Fruit fly (Drosophila melanogaster) ovary, adult (tissue): ENCODE results near the gene CG16959.
A peak's percentile ranks its signal among the peaks of the same experiment; 100 is the strongest.

Experiments used
- CG17801 ChIP-seq: fragments of 200-800 bp; optimal IDR thresholded peaks from 2 replicates; lab custom pipeline; 2019; ENCODE audit warnings: missing biosample characterization, mild to moderate bottlenecking, missing genetic modification characterization, moderate library complexity; ENCODE audit not compliant: partially characterized antibody

Gene CG16959

dm6 chr3L:15125077-15125652, at the start of gene CG16959:
Gene CG16959 (minus strand): TSS chr3L:15125321.
- TF ChIP-seq CG17801 (GFP tag; lab: Kevin White, UChicago), result no peak

- TF ChIP-seq CG17801 (GFP tag; lab: Kevin White, UChicago), result no peak
Observed at dm6 chr3L:15174823-15175222, 49.7 kb upstream of the CG16959 start.

- no peak for TF ChIP-seq CG17801 (GFP tag; lab: Kevin White, UChicago)
Observed at dm6 chr3L:15174086-15174485, 49.0 kb upstream of the CG16959 start.

- no peak for TF ChIP-seq CG17801 (GFP tag; lab: Kevin White, UChicago)
Observed at dm6 chr3L:15172404-15173055, 47.4 kb upstream of the CG16959 start.

- TF ChIP-seq CG17801 (GFP tag; lab: Kevin White, UChicago), result no peak
Observed at dm6 chr3L:15171769-15172403, 46.8 kb upstream of the CG16959 start.

dm6 chr3L:15169795-15170194, 44.7 kb upstream of the CG16959 start:
- TF ChIP-seq CG17801 (GFP tag; lab: Kevin White, UChicago), result no peak

- TF ChIP-seq CG17801 (GFP tag; lab: Kevin White, UChicago), result no peak
Observed at dm6 chr3L:15169010-15169409, 43.9 kb upstream of the CG16959 start.

dm6 chr3L:15163414-15163813, 38.3 kb upstream of the CG16959 start, which contains the start of gene CG7011:
Gene CG7011 (minus strand): TSS chr3L:15163628.
- TF ChIP-seq CG17801 (GFP tag; lab: Kevin White, UChicago), result no peak

dm6 chr3L:15162988-15163387, 37.9 kb upstream of the CG16959 start:
- no peak for TF ChIP-seq CG17801 (GFP tag; lab: Kevin White, UChicago)

- no peak for TF ChIP-seq CG17801 (GFP tag; lab: Kevin White, UChicago)
Observed at dm6 chr3L:15162005-15162404, 36.9 kb upstream of the CG16959 start.

dm6 chr3L:15161549-15161948, 36.4 kb upstream of the CG16959 start, which contains the start of gene CG6878:
Gene CG6878 (plus strand): TSS chr3L:15161817.
- TF ChIP-seq CG17801 (GFP tag; lab: Kevin White, UChicago), result peak; percentile 19

dm6 chr3L:15158330-15159114, 33.4 kb upstream of the CG16959 start, which contains the start of the genes Msh6 and Prp31:
Gene Msh6 (minus strand): TSS chr3L:15158562.
Gene Prp31 (plus strand): TSS chr3L:15159100.
- TF ChIP-seq CG17801 (GFP tag; lab: Kevin White, UChicago), result peak; percentile 32

dm6 chr3L:15150028-15150427, 24.9 kb upstream of the CG16959 start:
- no peak for TF ChIP-seq CG17801 (GFP tag; lab: Kevin White, UChicago)

- no peak for TF ChIP-seq CG17801 (GFP tag; lab: Kevin White, UChicago)
Observed at dm6 chr3L:15146643-15147187, 21.6 kb upstream of the CG16959 start, which contains the start of gene FucTA. Gene FucTA (plus strand): TSS chr3L:15147137.
